Fruit fly (Drosophila melanogaster) whole organism, embryonic: ENCODE measurements around the gene wls.

Experiments used
- ATbp ChIP-seq: fragments of 200-800 bp; sonication (Bioruptor generic); optimal IDR thresholded peaks from 2 replicates; lab custom pipeline; 2017; ENCODE audit warnings: missing biosample characterization, mild to moderate bottlenecking, missing genetic modification characterization, missing genetic modification reagents
- Antp ChIP-seq: fragments of 200-800 bp; sonication (Bioruptor generic); optimal IDR thresholded peaks from 3 replicates; lab custom pipeline; 2016; ENCODE audit warnings: missing biosample characterization, missing genetic modification characterization
- CG10274 ChIP-seq: fragments of 200-800 bp; sonication (Bioruptor generic); optimal IDR thresholded peaks from 3 replicates; lab custom pipeline; 2017; ENCODE audit warnings: missing biosample characterization, mild to moderate bottlenecking, missing genetic modification characterization
- CG1233 ChIP-seq: fragments of 200-800 bp; sonication (Bioruptor generic); optimal IDR thresholded peaks from 4 replicates; lab custom pipeline; 2018; ENCODE audit warnings: missing biosample characterization, mild to moderate bottlenecking, missing genetic modification characterization
- CG12391 ChIP-seq: fragments of 200-800 bp; sonication (Bioruptor generic); optimal IDR thresholded peaks from 3 replicates; lab custom pipeline; 2018; ENCODE audit warnings: missing biosample characterization, mild to moderate bottlenecking, missing genetic modification characterization, moderate library complexity
- CG14441 ChIP-seq: fragments of 200-800 bp; sonication (Bioruptor generic); IDR thresholded peaks from 2 replicates; pipeline ENCODE4 v1.3.6; 2022; ENCODE audit warnings: missing biosample characterization, missing genetic modification characterization
- CG14710 ChIP-seq: fragments of 200-800 bp; sonication (Bioruptor generic); optimal IDR thresholded peaks from 3 replicates; lab custom pipeline; 2019; ENCODE audit warnings: missing biosample characterization, mild to moderate bottlenecking, missing genetic modification characterization, moderate library complexity
- CG14860 ChIP-seq: fragments of 200-800 bp; sonication (Bioruptor generic); IDR thresholded peaks from 3 replicates; pipeline ENCODE4 v1.3.6; 2022; ENCODE audit warnings: missing biosample characterization, missing genetic modification characterization; ENCODE audit not compliant: partially characterized antibody
- CG15269 ChIP-seq: fragments of 200-800 bp; sonication (Bioruptor generic); optimal IDR thresholded peaks from 2 replicates; lab custom pipeline; 2018; ENCODE audit warnings: missing biosample characterization, mild to moderate bottlenecking, missing genetic modification characterization, moderate library complexity
- CG16813 ChIP-seq: fragments of 200-800 bp; sonication (Bioruptor generic); IDR thresholded peaks from 3 replicates; pipeline ENCODE4 v1.3.6; 2022; ENCODE audit warnings: missing biosample characterization, missing genetic modification characterization; ENCODE audit not compliant: partially characterized antibody
- CG17328 ChIP-seq: fragments of 200-800 bp; sonication (Bioruptor generic); IDR thresholded peaks from 2 replicates; pipeline ENCODE4 v1.3.6; 2022; ENCODE audit warnings: missing biosample characterization, missing genetic modification characterization
- CG2120 ChIP-seq: fragments of 200-800 bp; sonication (Bioruptor generic); optimal IDR thresholded peaks from 3 replicates; lab custom pipeline; 2016; ENCODE audit warnings: missing biosample characterization, missing genetic modification characterization
- CG31224 ChIP-seq: fragments of 200-800 bp; sonication (Bioruptor generic); IDR thresholded peaks from 2 replicates; pipeline ENCODE4 v1.3.6; 2022; ENCODE audit warnings: missing biosample characterization, missing genetic modification characterization
- CG32767 ChIP-seq: fragments of 200-800 bp; sonication (Bioruptor generic); IDR thresholded peaks from 2 replicates; pipeline ENCODE4 v1.3.6; 2022; ENCODE audit warnings: missing biosample characterization, missing genetic modification characterization
- CG3281 ChIP-seq: fragments of 200-800 bp; sonication (Bioruptor generic); optimal IDR thresholded peaks from 3 replicates; lab custom pipeline; 2017; ENCODE audit warnings: missing biosample characterization, mild to moderate bottlenecking, missing genetic modification characterization
- CG33557 ChIP-seq: fragments of 200-800 bp; sonication (Bioruptor generic); optimal IDR thresholded peaks from 2 replicates; lab custom pipeline; 2019; ENCODE audit warnings: missing biosample characterization, mild to moderate bottlenecking, missing genetic modification characterization, moderate library complexity
- CG4404 ChIP-seq: fragments of 200-800 bp; sonication (Bioruptor generic); IDR thresholded peaks from 2 replicates; pipeline ENCODE4 v1.3.6; 2022; ENCODE audit warnings: missing biosample characterization, missing genetic modification characterization
- CG4617 ChIP-seq: fragments of 200-800 bp; sonication (Bioruptor generic); optimal IDR thresholded peaks from 3 replicates; lab custom pipeline; 2016; ENCODE audit warnings: missing biosample characterization, missing genetic modification characterization, borderline replicate concordance
- Chrac-16 ChIP-seq: fragments of 200-800 bp; sonication (Bioruptor generic); optimal IDR thresholded peaks from 3 replicates; lab custom pipeline; 2016; ENCODE audit warnings: missing biosample characterization, missing genetic modification characterization
- E2f1 ChIP-seq: fragments of 200-800 bp; sonication (Bioruptor generic); IDR thresholded peaks from 2 replicates; pipeline ENCODE4 v1.3.6; 2022; ENCODE audit warnings: missing biosample characterization, missing genetic modification characterization
- Fer1 ChIP-seq: fragments of 200-800 bp; sonication (Bioruptor generic); optimal IDR thresholded peaks from 2 replicates; lab custom pipeline; 2017; ENCODE audit warnings: missing biosample characterization, mild to moderate bottlenecking, missing genetic modification characterization
- Hmr ChIP-seq: fragments of 200-800 bp; sonication (Bioruptor generic); optimal IDR thresholded peaks from 3 replicates; lab custom pipeline; 2017; ENCODE audit warnings: mild to moderate bottlenecking, missing biosample characterization, missing genetic modification reagents, missing genetic modification characterization
- MESR4 ChIP-seq: fragments of 200-800 bp; sonication (Bioruptor generic); optimal IDR thresholded peaks from 2 replicates; lab custom pipeline; 2018; ENCODE audit warnings: missing biosample characterization, mild to moderate bottlenecking, missing genetic modification characterization, moderate library complexity
- NfI ChIP-seq: fragments of 200-800 bp; sonication (Bioruptor generic); optimal IDR thresholded peaks from 3 replicates; lab custom pipeline; 2018; ENCODE audit warnings: missing biosample characterization, mild to moderate bottlenecking, missing genetic modification characterization, moderate library complexity
- Sox100B ChIP-seq: fragments of 200-800 bp; sonication (Bioruptor generic); optimal IDR thresholded peaks from 3 replicates; lab custom pipeline; 2018; ENCODE audit warnings: missing biosample characterization, mild to moderate bottlenecking, missing genetic modification characterization
- Sox102F ChIP-seq: fragments of 200-800 bp; sonication (Bioruptor generic); optimal IDR thresholded peaks from 2 replicates; lab custom pipeline; 2018; ENCODE audit warnings: missing biosample characterization, mild to moderate bottlenecking, missing genetic modification characterization, moderate library complexity
- Spps ChIP-seq: fragments of 200-800 bp; sonication (Bioruptor generic); optimal IDR thresholded peaks from 2 replicates; lab custom pipeline; 2018; ENCODE audit warnings: missing biosample characterization, mild to moderate bottlenecking, missing genetic modification characterization
- Trl ChIP-seq, 3 experiments: fragments of >200 bp in 2 of 3; fragments of 200-800 bp in 1 of 3; sonication (Bioruptor generic) in 1 of 3; optimal IDR thresholded peaks; 2 replicates in 1 of 3; 3 replicates in 2 of 3; lab custom pipeline; 2016 to 2017; ENCODE audit warnings: missing biosample characterization in 1 of 3, missing genetic modification characterization in 1 of 3
- aop ChIP-seq: fragments of 200-800 bp; sonication (Bioruptor generic); IDR thresholded peaks from 2 replicates; pipeline ENCODE4 v1.3.6; 2022; ENCODE audit warnings: missing biosample characterization, missing genetic modification characterization
- ase ChIP-seq: fragments of 200-800 bp; sonication (Bioruptor generic); IDR thresholded peaks from 3 replicates; pipeline ENCODE4 v1.3.6; 2022; ENCODE audit warnings: missing biosample characterization, missing genetic modification characterization
- bigmax ChIP-seq: fragments of 200-800 bp; sonication (Bioruptor generic); optimal IDR thresholded peaks from 2 replicates; lab custom pipeline; 2018; ENCODE audit warnings: missing biosample characterization, mild to moderate bottlenecking, missing genetic modification characterization
- cad ChIP-seq: fragments of >200 bp; optimal IDR thresholded peaks from 2 replicates; lab custom pipeline; 2017; ENCODE audit warnings: missing biosample characterization, missing genetic modification characterization
- chinmo ChIP-seq: fragments of 200-800 bp; sonication (Bioruptor generic); IDR thresholded peaks from 4 replicates; pipeline ENCODE4 v1.3.6; 2022; ENCODE audit warnings: missing biosample characterization, missing genetic modification characterization; ENCODE audit not compliant: partially characterized antibody
- chm ChIP-seq: fragments of 200-800 bp; sonication (Bioruptor generic); IDR thresholded peaks from 2 replicates; pipeline ENCODE4 v1.3.6; 2022; ENCODE audit warnings: missing biosample characterization, missing genetic modification characterization
- chn ChIP-seq: fragments of 200-800 bp; sonication (Bioruptor generic); optimal IDR thresholded peaks from 2 replicates; lab custom pipeline; 2016; ENCODE audit warnings: missing biosample characterization, missing genetic modification characterization
- disco-r ChIP-seq: fragments of 200-800 bp; sonication (Bioruptor generic); optimal IDR thresholded peaks from 2 replicates; lab custom pipeline; 2016; ENCODE audit warnings: missing biosample characterization, missing genetic modification characterization
- eve ChIP-seq, 2 experiments: fragments of >200 bp; optimal IDR thresholded peaks; 2 replicates each; lab custom pipeline; 2017; ENCODE audit warnings: missing biosample characterization in 2 of 2, missing genetic modification characterization in 2 of 2
- gcm ChIP-seq: fragments of 200-800 bp; sonication (Bioruptor generic); optimal IDR thresholded peaks from 2 replicates; lab custom pipeline; 2019; ENCODE audit warnings: missing biosample characterization, mild to moderate bottlenecking, missing genetic modification characterization, moderate library complexity
- lab ChIP-seq: fragments of 200-800 bp; sonication (Bioruptor generic); optimal IDR thresholded peaks from 3 replicates; lab custom pipeline; 2017; ENCODE audit warnings: missing biosample characterization, missing genetic modification characterization, mild to moderate bottlenecking, moderate library complexity, missing genetic modification reagents
- nau ChIP-seq: fragments of 200-800 bp; sonication (Bioruptor generic); optimal IDR thresholded peaks from 3 replicates; lab custom pipeline; 2017; ENCODE audit warnings: missing biosample characterization, mild to moderate bottlenecking, missing genetic modification characterization, missing genetic modification reagents
- org-1 ChIP-seq: fragments of 200-800 bp; sonication (Bioruptor generic); optimal IDR thresholded peaks from 2 replicates; lab custom pipeline; 2017; ENCODE audit warnings: missing biosample characterization, missing genetic modification characterization
- peb ChIP-seq: fragments of 200-800 bp; sonication (Bioruptor generic); IDR thresholded peaks from 2 replicates; pipeline ENCODE4 v1.3.6; 2022; ENCODE audit warnings: missing biosample characterization, missing genetic modification characterization
- pho ChIP-seq: fragments of 200-800 bp; sonication (Bioruptor generic); optimal IDR thresholded peaks from 2 replicates; lab custom pipeline; 2016; ENCODE audit warnings: missing biosample characterization, missing genetic modification characterization
- row ChIP-seq: fragments of 200-800 bp; sonication (Bioruptor generic); IDR thresholded peaks from 3 replicates; pipeline ENCODE4 v1.3.6; 2022; ENCODE audit warnings: missing biosample characterization, missing genetic modification characterization
- sens-2 ChIP-seq: fragments of 200-800 bp; sonication (Bioruptor generic); IDR thresholded peaks from 2 replicates; pipeline ENCODE4 v1.3.6; 2022; ENCODE audit warnings: missing biosample characterization, missing genetic modification characterization
- sima ChIP-seq: fragments of 200-800 bp; sonication (Bioruptor generic); optimal IDR thresholded peaks from 2 replicates; lab custom pipeline; 2016; ENCODE audit warnings: missing biosample characterization, missing genetic modification characterization
- tio ChIP-seq: fragments of 200-800 bp; sonication (Bioruptor generic); optimal IDR thresholded peaks from 2 replicates; lab custom pipeline; 2017; ENCODE audit warnings: missing biosample characterization, missing genetic modification characterization, inconsistent platforms
- vnd ChIP-seq: fragments of 200-800 bp; sonication (Bioruptor generic); IDR thresholded peaks from 3 replicates; pipeline ENCODE4 v1.3.6; 2022; ENCODE audit warnings: missing biosample characterization, missing genetic modification characterization; ENCODE audit not compliant: partially characterized antibody
- yki ChIP-seq: fragments of >200 bp; optimal IDR thresholded peaks from 3 replicates; lab custom pipeline; 2018

The wls gene

dm6 chr3L:11148478-11149251, 20.8 kb downstream of the wls start (continued):
- peak; percentile 38 for TF ChIP-seq nau (GFP tag; lab: Kevin White, UChicago)
- no peak for TF ChIP-seq cad (GFP tag; lab: Kevin White, UChicago)
- no peak for TF ChIP-seq CG1233 (GFP tag; lab: Kevin White, UChicago)
- TF ChIP-seq CG14441 (GFP tag; lab: Robert Waterston, UW): peak; percentile 49; the same call in 1 of the 2 replicates
- TF ChIP-seq lab (GFP tag; lab: Kevin White, UChicago): peak; percentile 55
- TF ChIP-seq peb (GFP tag; lab: Robert Waterston, UW): no peak
- peak; percentile 89; the same call in 2 of the 4 replicates for TF ChIP-seq chinmo (GFP tag; lab: Robert Waterston, UW)
- peak; percentile 22 for TF ChIP-seq Spps (tag; lab: Kevin White, UChicago)
- TF ChIP-seq bigmax (GFP tag; lab: Kevin White, UChicago): no peak
- no peak for TF ChIP-seq tio (GFP tag; lab: Kevin White, UChicago)
- peak; percentile 20 for TF ChIP-seq NfI (GFP tag; lab: Kevin White, UChicago)
- peak; percentile 67 for TF ChIP-seq Sox102F (GFP tag; lab: Kevin White, UChicago)
- TF ChIP-seq MESR4 (GFP tag; lab: Kevin White, UChicago): no peak
- peak; percentile 62 for TF ChIP-seq CG14710 (tag; lab: Kevin White, UChicago)
- no peak for TF ChIP-seq CG4617 (GFP tag; lab: Kevin White, UChicago)
- no peak for TF ChIP-seq CG33557 (GFP tag; lab: Kevin White, UChicago)
- TF ChIP-seq gcm (GFP tag; lab: Kevin White, UChicago): peak; percentile 16
- TF ChIP-seq Hmr: no peak
- no peak for TF ChIP-seq chn (GFP tag; lab: Kevin White, UChicago)
- no peak for TF ChIP-seq disco-r (GFP tag; lab: Kevin White, UChicago)
- TF ChIP-seq Trl (optimal IDR thresholded peaks at IDR 0.05; lab: Kevin White, UChicago): no peak
- no peak for TF ChIP-seq Trl (GFP tag; optimal IDR thresholded peaks at IDR 0.05; lab: Kevin White, UChicago)
- no peak for TF ChIP-seq sima (GFP tag; lab: Kevin White, UChicago)
- no peak for TF ChIP-seq CG12391 (tag; lab: Kevin White, UChicago)
- no peak for TF ChIP-seq CG16813
- TF ChIP-seq Antp (GFP tag; lab: Kevin White, UChicago): no peak
- TF ChIP-seq sens-2 (GFP tag; lab: Robert Waterston, UW): no peak
- TF ChIP-seq chm (GFP tag; lab: Robert Waterston, UW): no peak
- TF ChIP-seq CG15269: peak; percentile 16
- no peak for TF ChIP-seq vnd (GFP tag; lab: Robert Waterston, UW)
- peak; percentile 14 for TF ChIP-seq Chrac-16 (GFP tag; lab: Kevin White, UChicago)
- TF ChIP-seq ase (GFP tag; lab: Robert Waterston, UW): no peak
- TF ChIP-seq CG4404 (GFP tag; lab: Robert Waterston, UW): no peak
- no peak for TF ChIP-seq CG14860 (GFP tag; lab: Robert Waterston, UW)
- TF ChIP-seq eve (GFP tag; optimal IDR thresholded peaks at IDR 0.05; lab: Kevin White, UChicago): no peak
- 0 out of 2 replicates have a peak, but pooled peaks have one; percentile 26 for TF ChIP-seq E2f1
- TF ChIP-seq CG2120 (GFP tag; lab: Kevin White, UChicago): no peak
- TF ChIP-seq org-1 (GFP tag; lab: Kevin White, UChicago): no peak
- no peak for TF ChIP-seq CG31224 (GFP tag; lab: Robert Waterston, UW)
- TF ChIP-seq row (GFP tag; lab: Robert Waterston, UW): no peak
- peak; percentile 27; the same call in 1 of the 2 replicates for TF ChIP-seq CG17328 (GFP tag; lab: Robert Waterston, UW)
- TF ChIP-seq CG3281 (GFP tag; lab: Kevin White, UChicago): peak; percentile 29
- TF ChIP-seq aop: no peak
- peak; percentile 41 for TF ChIP-seq ATbp (GFP tag; lab: Kevin White, UChicago)
- TF ChIP-seq CG10274: no peak
- TF ChIP-seq yki (lab: Kevin White, UChicago): no peak
- TF ChIP-seq Sox100B: peak; percentile 63
- TF ChIP-seq pho (GFP tag; lab: Kevin White, UChicago): no peak
- peak; percentile 39; the same call in 1 of the 2 replicates for TF ChIP-seq CG32767 (GFP tag; lab: Robert Waterston, UW)
- no peak for TF ChIP-seq Fer1 (GFP tag; lab: Kevin White, UChicago)
